Worm (Caenorhabditis elegans) whole organism, midembryonic: Measurements from ENCODE around the gene rml-3.

ENCODE experiments used
- flt-1 ChIP-seq: fragments of 200-800 bp; sonication (Bioruptor generic); IDR thresholded peaks from 2 replicates; pipeline ENCODE4 v1.3.6; 2022; ENCODE audit warnings: missing genetic modification characterization, missing compliant biosample characterization
- tab-1 ChIP-seq: fragments of 200-800 bp; sonication (Bioruptor generic); IDR thresholded peaks from 2 replicates; pipeline ENCODE4 v1.3.6; 2022; ENCODE audit warnings: missing genetic modification characterization, missing compliant biosample characterization

DNA sequence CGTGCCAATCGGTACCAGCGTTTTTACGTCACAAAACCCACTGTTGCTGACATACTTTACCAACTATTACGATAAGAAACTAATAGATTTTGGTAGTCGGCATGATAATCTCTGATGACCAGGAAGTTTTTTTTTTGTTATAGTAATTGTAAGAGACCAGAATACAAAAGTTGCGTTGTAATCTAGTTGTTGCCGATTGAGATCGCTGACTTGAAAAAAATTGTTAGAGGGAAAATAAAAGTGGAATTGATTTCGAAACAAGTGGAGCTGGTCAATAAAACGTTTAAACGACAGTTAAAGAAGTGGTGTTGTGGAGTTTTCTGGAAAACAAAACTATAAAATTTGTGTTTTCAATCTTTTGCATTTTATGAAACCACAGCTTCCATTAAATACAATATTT lies 18.1 kb upstream of the rml-3 start:
- TF ChIP-seq flt-1 (GFP tag; lab: Robert Waterston, UW) = no peak
- TF ChIP-seq tab-1 (GFP tag; lab: Robert Waterston, UW) = no peak
